Worm (Caenorhabditis elegans): Measurements from ENCODE around the gene R10D12.10.

- no peak for TF ChIP-seq aly-1 (tag; optimal IDR thresholded peaks at IDR 0.05)
- no peak for TF ChIP-seq hmbx-1 (tag; optimal IDR thresholded peaks at IDR 0.05)
- TF ChIP-seq B0310.2 (tag; optimal IDR thresholded peaks at IDR 0.05) = no peak
- no peak for TF ChIP-seq flt-1 (GFP tag; IDR thresholded peaks at IDR 0.05)
- TF ChIP-seq F13C5.2 (tag; optimal IDR thresholded peaks at IDR 0.05) = no peak
- TF ChIP-seq ama-1 (optimal IDR thresholded peaks at IDR 0.05) = no peak
- TF ChIP-seq ceh-36 (tag; optimal IDR thresholded peaks at IDR 0.05) = no peak
- TF ChIP-seq pes-1 (GFP tag; IDR thresholded peaks at IDR 0.05) = no peak
- TF ChIP-seq hnd-1 (tag; optimal IDR thresholded peaks at IDR 0.05) = no peak
- TF ChIP-seq ceh-13 (GFP tag; optimal IDR thresholded peaks at IDR 0.05) = no peak
- no peak for TF ChIP-seq scrt-1 (GFP tag; IDR thresholded peaks at IDR 0.05)
These were observed 31.7 kb downstream of the R10D12.10 start, which contains the start of gene srxa-12 for ce11 chrV:13926398-13926797.

Data from whole organism, early embryonic.